Worm (Caenorhabditis elegans): ENCODE results near the gene F56C3.4.
A peak's percentile ranks its signal among the peaks of the same experiment; 100 is the strongest.

DNA sequence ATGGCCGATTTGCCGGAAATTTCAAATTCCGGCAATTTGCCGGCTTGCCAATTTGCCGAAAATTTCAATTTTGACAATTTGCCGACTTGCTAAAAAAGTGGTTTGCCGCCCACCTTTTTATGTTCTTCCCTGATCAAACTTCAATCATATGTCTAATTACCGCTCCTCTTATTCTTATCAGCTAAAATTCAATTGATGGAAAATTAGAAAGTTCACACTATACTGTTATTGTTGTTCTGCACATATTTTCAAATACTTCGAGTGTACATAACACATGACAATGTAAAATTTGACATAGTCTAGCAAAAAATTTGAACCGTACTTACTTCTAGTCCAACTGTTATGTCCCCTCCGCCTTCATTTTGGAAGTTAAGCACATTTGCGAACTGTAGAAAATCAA is 22.7 kb downstream of the F56C3.4 start:
- TF ChIP-seq attf-6 (GFP tag; IDR thresholded peaks at IDR 0.05) (no peak), Y79H2A.3 (GFP tag; conservative IDR thresholded peaks at IDR 0.05) (no peak), lsy-27 (tag; optimal IDR thresholded peaks at IDR 0.05; ENCODE audit: borderline replicate concordance, insufficient read depth) (no peak), snpc-4 (GFP tag; optimal IDR thresholded peaks at IDR 0.05) (no peak), snpc-4 (tag; optimal IDR thresholded peaks at IDR 0.05) (no peak), ceh-58 (GFP tag; IDR thresholded peaks at IDR 0.05) (no peak), ama-1 (optimal IDR thresholded peaks at IDR 0.05) (no peak), ama-1 (GFP tag; optimal IDR thresholded peaks at IDR 0.05) (no peak), sea-2 (GFP tag; IDR thresholded peaks at IDR 0.05) (no peak), pha-4 (tag; optimal IDR thresholded peaks at IDR 0.05) (no peak), chd-7 (tag; optimal IDR thresholded peaks at IDR 0.05) (no peak), efl-1 (GFP tag; optimal IDR thresholded peaks at IDR 0.05) (no peak), F57A8.1 (GFP tag; optimal IDR thresholded peaks at IDR 0.05) (no peak), nhr-80 (tag; optimal IDR thresholded peaks at IDR 0.05) (peak; percentile 52), lir-1 (GFP tag; conservative IDR thresholded peaks at IDR 0.05) (no peak), K12H6.12 (tag; optimal IDR thresholded peaks at IDR 0.05) (no peak)

All from whole organism, young adult.